Fruit fly (Drosophila melanogaster) whole organism, embryonic: ENCODE results near the gene CG13311.

Experiments used
- Bdp1 ChIP-seq: fragments of 200-800 bp; sonication (Bioruptor generic); optimal IDR thresholded peaks from 3 replicates; lab custom pipeline; 2016; ENCODE audit warnings: missing biosample characterization, missing genetic modification characterization
- CG1024 ChIP-seq: fragments of 200-800 bp; sonication (Bioruptor generic); IDR thresholded peaks from 2 replicates; pipeline ENCODE4 v1.3.6; 2022; ENCODE audit warnings: missing biosample characterization, missing genetic modification characterization
- CG11247 ChIP-seq: fragments of 200-800 bp; sonication (Bioruptor generic); IDR thresholded peaks from 2 replicates; pipeline ENCODE4 v1.3.6; 2022; ENCODE audit warnings: missing biosample characterization, missing genetic modification characterization
- CG11695 ChIP-seq: fragments of 200-800 bp; sonication (Bioruptor generic); IDR thresholded peaks from 3 replicates; pipeline ENCODE4 v1.3.6; 2022; ENCODE audit warnings: missing biosample characterization, missing genetic modification characterization
- CG15269 ChIP-seq: fragments of 200-800 bp; sonication (Bioruptor generic); optimal IDR thresholded peaks from 2 replicates; lab custom pipeline; 2018; ENCODE audit warnings: missing biosample characterization, mild to moderate bottlenecking, missing genetic modification characterization, moderate library complexity
- CG15514 ChIP-seq: fragments of 200-800 bp; sonication (Bioruptor generic); optimal IDR thresholded peaks from 3 replicates; lab custom pipeline; 2017; ENCODE audit warnings: missing biosample characterization, missing genetic modification characterization, mild to moderate bottlenecking, moderate library complexity, missing genetic modification reagents
- CG1603 ChIP-seq: fragments of 200-800 bp; sonication (Bioruptor generic); optimal IDR thresholded peaks from 2 replicates; lab custom pipeline; 2019; ENCODE audit warnings: missing biosample characterization, mild to moderate bottlenecking, missing genetic modification characterization, moderate library complexity
- CG17829 ChIP-seq: fragments of 200-800 bp; optimal IDR thresholded peaks from 2 replicates; lab custom pipeline; 2019; ENCODE audit warnings: missing biosample characterization, mild to moderate bottlenecking, missing genetic modification characterization, moderate library complexity
- CG18262 ChIP-seq: fragments of 200-800 bp; optimal IDR thresholded peaks from 3 replicates; lab custom pipeline; 2019; ENCODE audit warnings: missing biosample characterization, mild to moderate bottlenecking, missing genetic modification characterization, moderate library complexity
- CG18476 ChIP-seq: fragments of 200-800 bp; sonication (Bioruptor generic); optimal IDR thresholded peaks from 2 replicates; lab custom pipeline; 2016; ENCODE audit warnings: missing biosample characterization, mild to moderate bottlenecking, missing genetic modification characterization
- CG30403 ChIP-seq: fragments of 200-800 bp; sonication (Bioruptor generic); optimal IDR thresholded peaks from 3 replicates; lab custom pipeline; 2016; ENCODE audit warnings: missing biosample characterization, missing genetic modification characterization
- CG32532 ChIP-seq: fragments of 200-800 bp; sonication (Bioruptor generic); IDR thresholded peaks from 2 replicates; pipeline ENCODE4 v1.3.6; 2022; ENCODE audit warnings: missing biosample characterization, missing genetic modification characterization
- CG4424 ChIP-seq: fragments of 200-800 bp; sonication (Bioruptor generic); optimal IDR thresholded peaks from 3 replicates; lab custom pipeline; 2016; ENCODE audit warnings: missing biosample characterization, missing genetic modification characterization
- CG7357 ChIP-seq: fragments of 200-800 bp; sonication (Bioruptor generic); IDR thresholded peaks from 3 replicates; pipeline ENCODE4 v1.3.6; 2022; ENCODE audit warnings: missing biosample characterization, missing genetic modification characterization
- CrebB ChIP-seq: fragments of 200-800 bp; sonication (Bioruptor generic); optimal IDR thresholded peaks from 3 replicates; lab custom pipeline; 2018; ENCODE audit warnings: missing biosample characterization, mild to moderate bottlenecking, missing genetic modification characterization
- Dad ChIP-seq: fragments of 200-800 bp; sonication (Bioruptor generic); optimal IDR thresholded peaks from 3 replicates; lab custom pipeline; 2016; ENCODE audit warnings: missing biosample characterization, missing genetic modification characterization
- Drgx ChIP-seq: fragments of 200-800 bp; sonication (Bioruptor generic); IDR thresholded peaks from 2 replicates; pipeline ENCODE4 v1.3.6; 2022; ENCODE audit warnings: missing biosample characterization, missing genetic modification characterization
- Ets97D ChIP-seq: fragments of 200-800 bp; sonication (Bioruptor generic); optimal IDR thresholded peaks from 3 replicates; lab custom pipeline; 2016; ENCODE audit warnings: missing biosample characterization, missing genetic modification characterization
- HLHmδ ChIP-seq: fragments of 200-800 bp; sonication (Bioruptor generic); optimal IDR thresholded peaks from 2 replicates; lab custom pipeline; 2018; ENCODE audit warnings: missing biosample characterization, mild to moderate bottlenecking, missing genetic modification characterization, moderate library complexity
- HmgD ChIP-seq: fragments of 200-800 bp; sonication (Bioruptor generic); optimal IDR thresholded peaks from 3 replicates; lab custom pipeline; 2016; ENCODE audit warnings: missing biosample characterization, missing genetic modification characterization
- Hr51 ChIP-seq, 2 experiments: fragments of 200-800 bp; sonication (Bioruptor generic); optimal IDR thresholded peaks; 2 replicates in 1 of 2; 3 replicates in 1 of 2; lab custom pipeline; 2016 to 2018; ENCODE audit warnings: missing biosample characterization in 2 of 2, missing genetic modification characterization in 2 of 2, mild to moderate bottlenecking in 1 of 2, moderate library complexity in 1 of 2
- Jarid2 ChIP-seq: fragments of 200-800 bp; sonication (Bioruptor generic); optimal IDR thresholded peaks from 3 replicates; lab custom pipeline; 2017; ENCODE audit warnings: mild to moderate bottlenecking, missing biosample characterization, missing genetic modification reagents, missing genetic modification characterization
- Kr ChIP-seq: fragments of 200-800 bp; sonication (Bioruptor generic); optimal IDR thresholded peaks from 2 replicates; lab custom pipeline; 2017; ENCODE audit warnings: missing biosample characterization, mild to moderate bottlenecking, missing genetic modification characterization
- Myb ChIP-seq: fragments of 200-800 bp; sonication (Bioruptor generic); optimal IDR thresholded peaks from 2 replicates; lab custom pipeline; 2016; ENCODE audit warnings: missing biosample characterization, missing genetic modification characterization
- Oaz ChIP-seq: fragments of 200-800 bp; sonication (Bioruptor generic); IDR thresholded peaks from 2 replicates; pipeline ENCODE4 v1.3.6; 2022; ENCODE audit warnings: missing biosample characterization, missing genetic modification characterization
- Oli ChIP-seq: fragments of 200-800 bp; sonication (Bioruptor generic); optimal IDR thresholded peaks from 2 replicates; lab custom pipeline; 2018; ENCODE audit warnings: missing biosample characterization, mild to moderate bottlenecking, missing genetic modification characterization, moderate library complexity
- Pdp1 ChIP-seq, 2 experiments: fragments of 200-800 bp; sonication (Bioruptor generic); optimal IDR thresholded peaks; 3 replicates each; lab custom pipeline; 2016; ENCODE audit warnings: missing biosample characterization in 2 of 2, missing genetic modification characterization in 2 of 2, mild to moderate bottlenecking in 1 of 2, moderate library complexity in 1 of 2
- Rfx ChIP-seq: fragments of 200-800 bp; sonication (Bioruptor generic); IDR thresholded peaks from 2 replicates; pipeline ENCODE4 v1.3.6; 2022; ENCODE audit warnings: missing biosample characterization, missing genetic modification characterization
- Xrp1 ChIP-seq: fragments of 200-800 bp; sonication (Bioruptor generic); IDR thresholded peaks from 2 replicates; pipeline ENCODE4 v1.3.6; 2022; ENCODE audit warnings: missing biosample characterization, missing genetic modification characterization
- chinmo ChIP-seq: fragments of 200-800 bp; sonication (Bioruptor generic); IDR thresholded peaks from 4 replicates; pipeline ENCODE4 v1.3.6; 2022; ENCODE audit warnings: missing biosample characterization, missing genetic modification characterization; ENCODE audit not compliant: partially characterized antibody
- ci ChIP-seq: fragments of 200-800 bp; sonication (Bioruptor generic); IDR thresholded peaks from 3 replicates; pipeline ENCODE4 v1.3.6; 2022; ENCODE audit warnings: missing biosample characterization, missing genetic modification characterization
- crol ChIP-seq: fragments of 200-800 bp; sonication (Bioruptor generic); IDR thresholded peaks from 2 replicates; pipeline ENCODE4 v1.3.6; 2022; ENCODE audit warnings: missing biosample characterization, missing genetic modification characterization
- dpn ChIP-seq, 2 experiments: fragments of 200-800 bp; sonication (Bioruptor generic); optimal IDR thresholded peaks; 3 replicates each; lab custom pipeline; 2016; ENCODE audit warnings: missing biosample characterization in 2 of 2, missing genetic modification characterization in 2 of 2
- dysf ChIP-seq: fragments of 200-800 bp; sonication (Bioruptor generic); IDR thresholded peaks from 3 replicates; pipeline ENCODE4 v1.3.6; 2022; ENCODE audit warnings: missing biosample characterization, missing genetic modification characterization
- emc ChIP-seq: fragments of 200-800 bp; sonication (Bioruptor generic); optimal IDR thresholded peaks from 2 replicates; lab custom pipeline; 2016; ENCODE audit warnings: missing biosample characterization, missing genetic modification characterization
- fd102C ChIP-seq: fragments of 200-800 bp; sonication (Bioruptor generic); optimal IDR thresholded peaks from 2 replicates; lab custom pipeline; 2018; ENCODE audit warnings: missing biosample characterization, mild to moderate bottlenecking, missing genetic modification characterization, moderate library complexity
- fd64A ChIP-seq: fragments of 200-800 bp; sonication (Bioruptor generic); optimal IDR thresholded peaks from 3 replicates; lab custom pipeline; 2018; ENCODE audit warnings: missing biosample characterization, mild to moderate bottlenecking, missing genetic modification characterization
- gem ChIP-seq: fragments of 200-800 bp; sonication (Bioruptor generic); optimal IDR thresholded peaks from 2 replicates; lab custom pipeline; 2019; ENCODE audit warnings: missing biosample characterization, mild to moderate bottlenecking, missing genetic modification characterization, moderate library complexity
- inv ChIP-seq: fragments of 200-800 bp; sonication (Bioruptor generic); IDR thresholded peaks from 2 replicates; pipeline ENCODE4 v1.3.6; 2022; ENCODE audit warnings: missing biosample characterization, missing genetic modification characterization; ENCODE audit not compliant: partially characterized antibody
- pan ChIP-seq, 4 experiments: fragments of >200 bp in 3 of 4; fragments of 200-800 bp in 1 of 4; sonication (Bioruptor generic) in 1 of 4; optimal IDR thresholded peaks in 3 of 4; IDR thresholded peaks in 1 of 4; 2 replicates each; pipeline versions ENCODE4 v1.3.6 to Lab custom; 2017 to 2022; ENCODE audit warnings: missing biosample characterization in 2 of 4, missing genetic modification characterization in 2 of 4, mixed read lengths in 1 of 4
- pita ChIP-seq: fragments of 200-800 bp; sonication (Bioruptor generic); optimal IDR thresholded peaks from 2 replicates; lab custom pipeline; 2017; ENCODE audit warnings: missing biosample characterization, mild to moderate bottlenecking, missing genetic modification characterization
- ranshi ChIP-seq: fragments of 200-800 bp; sonication (Bioruptor generic); IDR thresholded peaks from 2 replicates; pipeline ENCODE4 v1.3.6; 2022; ENCODE audit warnings: missing biosample characterization, missing genetic modification characterization
- sens ChIP-seq: fragments of 200-800 bp; sonication (Bioruptor generic); peaks from one replicate; lab custom pipeline; 2016; ENCODE audit warnings: missing biosample characterization, missing genetic modification characterization
- seq ChIP-seq: fragments of 200-800 bp; sonication (Bioruptor generic); IDR thresholded peaks from 2 replicates; pipeline ENCODE4 v1.3.6; 2022; ENCODE audit warnings: missing biosample characterization, missing genetic modification characterization
- stc ChIP-seq: fragments of 200-800 bp; sonication (Bioruptor generic); IDR thresholded peaks from 2 replicates; pipeline ENCODE4 v1.3.6; 2022; ENCODE audit warnings: missing biosample characterization, missing genetic modification characterization
- sug ChIP-seq: fragments of 200-800 bp; optimal IDR thresholded peaks from 2 replicates; lab custom pipeline; 2019; ENCODE audit warnings: missing biosample characterization, mild to moderate bottlenecking, missing genetic modification characterization, moderate library complexity
- twi ChIP-seq: fragments of 200-800 bp; optimal IDR thresholded peaks from 2 replicates; lab custom pipeline; 2019; ENCODE audit warnings: missing biosample characterization, mild to moderate bottlenecking, missing genetic modification characterization, moderate library complexity
- yki ChIP-seq: fragments of >200 bp; optimal IDR thresholded peaks from 3 replicates; lab custom pipeline; 2018
- zfh2 ChIP-seq: fragments of 200-800 bp; sonication (Bioruptor generic); optimal IDR thresholded peaks from 2 replicates; lab custom pipeline; 2016; ENCODE audit warnings: missing biosample characterization, missing genetic modification characterization

The CG13311 gene

dm6 chr3L:8823730-8824374 lies 21.9 kb upstream of the CG13311 start (continued):
- TF ChIP-seq dpn (GFP tag; optimal IDR thresholded peaks at IDR 0.05; lab: Kevin White, UChicago) (peak; percentile 3 to 48), CrebB (tag; lab: Kevin White, UChicago) (no peak), CG4424 (GFP tag; lab: Kevin White, UChicago) (peak; percentile 31), Xrp1 (GFP tag; lab: Robert Waterston, UW) (peak; percentile 72; the same call in 1 of the 2 replicates), CG32532 (GFP tag; lab: Robert Waterston, UW) (peak; percentile 44; the same call in 1 of the 2 replicates), CG7357 (GFP tag; lab: Robert Waterston, UW) (peak; percentile 39; the same call in 1 of the 3 replicates), fd64A (GFP tag; lab: Kevin White, UChicago) (peak; percentile 20), gem (tag; lab: Kevin White, UChicago) (peak; percentile 55), inv (no peak), HLHmδ (GFP tag; lab: Kevin White, UChicago) (no peak), CG11247 (GFP tag; lab: Robert Waterston, UW) (peak; percentile 29; the same call in 1 of the 2 replicates), pan (optimal IDR thresholded peaks at IDR 0.05; lab: Kevin White, UChicago) (no peak), pan (GFP tag; optimal IDR thresholded peaks at IDR 0.05 in 1 of 2, IDR thresholded peaks at IDR 0.05 in 1 of 2) (peak in 1 of 2 experiments; percentile 43), Oaz (GFP tag; lab: Robert Waterston, UW) (0 out of 2 replicates have a peak, but pooled peaks have one; percentile 27), Jarid2 (no peak), Kr (no peak), Dad (GFP tag; lab: Kevin White, UChicago) (no peak), ranshi (GFP tag; lab: Robert Waterston, UW) (peak; percentile 54), Bdp1 (GFP tag; lab: Kevin White, UChicago) (no peak), CG11695 (GFP tag; lab: Robert Waterston, UW) (0 out of 3 replicates have a peak, but pooled peaks have one; percentile 19), ci (GFP tag; lab: Robert Waterston, UW) (peak; percentile 60; the same call in 2 of the 3 replicates), CG18476 (GFP tag; lab: Kevin White, UChicago) (peak; percentile 0), sug (tag; lab: Kevin White, UChicago) (no peak), CG30403 (GFP tag; lab: Kevin White, UChicago) (peak; percentile 31), Ets97D (GFP tag; lab: Kevin White, UChicago) (no peak), CG15269 (tag; lab: Kevin White, UChicago) (peak; percentile 34), Drgx (0 out of 2 replicates have a peak, but pooled peaks have one; percentile 29), stc (no peak), CG18262 (tag; lab: Kevin White, UChicago) (peak; percentile 65), yki (lab: Kevin White, UChicago) (no peak), twi (tag; lab: Kevin White, UChicago) (peak; percentile 11), CG17829 (tag; lab: Kevin White, UChicago) (peak; percentile 48), CG1024 (GFP tag; lab: Robert Waterston, UW) (0 out of 2 replicates have a peak, but pooled peaks have one; percentile 18), Rfx (GFP tag; lab: Robert Waterston, UW) (peak; percentile 14; the same call in 1 of the 2 replicates), HmgD (GFP tag; lab: Kevin White, UChicago) (no peak), CG1603 (tag; lab: Kevin White, UChicago) (peak; percentile 61), Myb (GFP tag; lab: Kevin White, UChicago) (no peak), dysf (GFP tag; lab: Robert Waterston, UW) (peak; percentile 40; the same call in 1 of the 3 replicates), Hr51 (GFP tag; optimal IDR thresholded peaks at IDR 0.05; lab: Kevin White, UChicago) (peak in 1 of 2 experiments; percentile 47), seq (GFP tag; lab: Robert Waterston, UW) (0 out of 2 replicates have a peak, but pooled peaks have one; percentile 25), crol (peak; percentile 82), pita (GFP tag; lab: Kevin White, UChicago) (no peak), zfh2 (GFP tag; lab: Kevin White, UChicago) (no peak), sens (GFP tag; lab: Kevin White, UChicago) (peak; percentile 87), chinmo (no peak), Pdp1 (GFP tag; optimal IDR thresholded peaks at IDR 0.05; lab: Kevin White, UChicago) (peak in 1 of 2 experiments; percentile 37), Oli (tag; lab: Kevin White, UChicago) (peak; percentile 64), CG15514 (GFP tag; lab: Kevin White, UChicago) (peak; percentile 2), fd102C (no peak), emc (GFP tag; lab: Kevin White, UChicago) (no peak)
